Worm (Caenorhabditis elegans) whole organism, mixed stage, embryonic: Measurements from ENCODE around the gene C04G6.11.

Experiments used
- M03D4.4 ChIP-seq: sonication (generic microtip); optimal IDR thresholded peaks from 2 replicates; lab custom pipeline; 2017; ENCODE audit warnings: mild to moderate bottlenecking, missing genetic modification characterization, missing compliant biosample characterization
- bed-3 ChIP-seq: fragments of 200-800 bp; sonication (Bioruptor generic); optimal IDR thresholded peaks from 3 replicates; lab custom pipeline; 2018; ENCODE audit warnings: mild to moderate bottlenecking, missing genetic modification characterization, moderate library complexity, missing compliant biosample characterization
- blmp-1 ChIP-seq: fragments of 150-350 bp; optimal IDR thresholded peaks from 2 replicates; lab custom pipeline; 2014; ENCODE audit warnings: missing biosample characterization, missing genetic modification characterization
- ceh-39 ChIP-seq: fragments of 150-350 bp; optimal IDR thresholded peaks from 2 replicates; lab custom pipeline; 2014; ENCODE audit warnings: missing biosample characterization, missing genetic modification characterization
- ceh-43 ChIP-seq: fragments of 200-800 bp; sonication (Bioruptor generic); optimal IDR thresholded peaks from 2 replicates; lab custom pipeline; 2018; ENCODE audit warnings: mild to moderate bottlenecking, missing genetic modification characterization, moderate library complexity, missing compliant biosample characterization
- ceh-83 ChIP-seq: fragments of 200-800 bp; sonication (Bioruptor generic); optimal IDR thresholded peaks from 2 replicates; lab custom pipeline; 2018; ENCODE audit warnings: mild to moderate bottlenecking, missing genetic modification characterization, missing compliant biosample characterization
- ces-1 ChIP-seq: fragments of 150-350 bp; optimal IDR thresholded peaks from 2 replicates; lab custom pipeline; 2014; ENCODE audit warnings: missing biosample characterization, missing genetic modification reagents, missing genetic modification characterization
- cnd-1 ChIP-seq: fragments of 200-800 bp; sonication (Bioruptor generic); optimal IDR thresholded peaks from 2 replicates; lab custom pipeline; 2018; ENCODE audit warnings: mild to moderate bottlenecking, missing genetic modification characterization, missing compliant biosample characterization
- drap-1 ChIP-seq: fragments of 200-800 bp; sonication (Bioruptor generic); optimal IDR thresholded peaks from 3 replicates; lab custom pipeline; 2018; ENCODE audit warnings: mild to moderate bottlenecking, missing genetic modification characterization, missing compliant biosample characterization
- elt-1 ChIP-seq: sonication (generic microtip); optimal IDR thresholded peaks from 2 replicates; lab custom pipeline; 2017; ENCODE audit warnings: missing genetic modification characterization, mild to moderate bottlenecking, missing compliant biosample characterization, antibody characterized with exemption, moderate library complexity, borderline replicate concordance; ENCODE audit not compliant: insufficient read depth
- elt-3 ChIP-seq: fragments of 150-350 bp; optimal IDR thresholded peaks from 2 replicates; lab custom pipeline; 2014; ENCODE audit warnings: missing biosample characterization, missing genetic modification characterization
- flh-1 ChIP-seq: fragments of 200-800 bp; sonication (Bioruptor generic); optimal IDR thresholded peaks from 2 replicates; lab custom pipeline; 2018; ENCODE audit warnings: mild to moderate bottlenecking, missing genetic modification characterization, moderate library complexity, missing compliant biosample characterization
- ham-2 ChIP-seq: fragments of 200-800 bp; sonication (Bioruptor generic); optimal IDR thresholded peaks from 2 replicates; lab custom pipeline; 2018; ENCODE audit warnings: mild to moderate bottlenecking, missing genetic modification characterization, missing compliant biosample characterization
- hlh-1 ChIP-seq: fragments of 150-350 bp; optimal IDR thresholded peaks from 2 replicates; lab custom pipeline; 2014; ENCODE audit warnings: missing biosample characterization, missing genetic modification reagents, missing genetic modification characterization
- lin-13 ChIP-seq: fragments of 150-350 bp; optimal IDR thresholded peaks from 2 replicates; lab custom pipeline; 2014; ENCODE audit warnings: missing biosample characterization, missing genetic modification characterization
- lin-32 ChIP-seq: fragments of 200-800 bp; sonication (Bioruptor generic); optimal IDR thresholded peaks from 2 replicates; lab custom pipeline; 2018; ENCODE audit warnings: mild to moderate bottlenecking, missing genetic modification characterization, missing compliant biosample characterization
- lsy-2 ChIP-seq: fragments of 150-350 bp; optimal IDR thresholded peaks from 2 replicates; lab custom pipeline; 2014; ENCODE audit warnings: missing biosample characterization, missing genetic modification characterization
- mab-5 ChIP-seq: fragments of 150-350 bp; optimal IDR thresholded peaks from 2 replicates; lab custom pipeline; 2014; ENCODE audit warnings: missing biosample characterization, missing genetic modification characterization
- mep-1 ChIP-seq: fragments of 150-350 bp; optimal IDR thresholded peaks from 2 replicates; lab custom pipeline; 2017; ENCODE audit warnings: missing biosample characterization, missing genetic modification reagents, missing genetic modification characterization, inconsistent platforms
- mls-2 ChIP-seq: sonication (generic microtip); optimal IDR thresholded peaks from 2 replicates; lab custom pipeline; 2016; ENCODE audit warnings: mild to moderate bottlenecking, missing genetic modification characterization, moderate library complexity, missing compliant biosample characterization
- nhr-12 ChIP-seq: fragments of 150-350 bp; optimal IDR thresholded peaks from 2 replicates; lab custom pipeline; 2014; ENCODE audit warnings: missing biosample characterization, missing genetic modification characterization
- nhr-2 ChIP-seq: fragments of 150-350 bp; optimal IDR thresholded peaks from 2 replicates; lab custom pipeline; 2014; ENCODE audit warnings: missing biosample characterization, missing genetic modification characterization
- nhr-237 ChIP-seq: fragments of 150-350 bp; optimal IDR thresholded peaks from 2 replicates; lab custom pipeline; 2014; ENCODE audit warnings: missing biosample characterization, missing genetic modification characterization
- nhr-28 ChIP-seq: fragments of 150-350 bp; optimal IDR thresholded peaks from 2 replicates; lab custom pipeline; 2014; ENCODE audit warnings: missing biosample characterization, missing genetic modification characterization
- nhr-76 ChIP-seq: sonication (generic microtip); optimal IDR thresholded peaks from 2 replicates; lab custom pipeline; 2017; ENCODE audit warnings: missing biosample characterization, missing genetic modification characterization
- pha-4 ChIP-seq: fragments of 150-350 bp; optimal IDR thresholded peaks from 2 replicates; lab custom pipeline; 2018; ENCODE audit warnings: missing biosample characterization, missing genetic modification reagents, missing genetic modification characterization
- sem-2 ChIP-seq: fragments of 200-800 bp; sonication (Bioruptor generic); optimal IDR thresholded peaks from 2 replicates; lab custom pipeline; 2018; ENCODE audit warnings: mild to moderate bottlenecking, missing genetic modification characterization, missing compliant biosample characterization
- snpc-4 ChIP-seq: fragments of 150-350 bp; optimal IDR thresholded peaks from 2 replicates; lab custom pipeline; 2014; ENCODE audit warnings: missing biosample characterization, missing genetic modification characterization
- sptf-1 ChIP-seq: sonication (generic microtip); optimal IDR thresholded peaks from 2 replicates; lab custom pipeline; 2017; ENCODE audit warnings: mild to moderate bottlenecking, missing genetic modification characterization, moderate library complexity, missing compliant biosample characterization
- tbx-8 ChIP-seq: fragments of 200-800 bp; sonication (Bioruptor generic); optimal IDR thresholded peaks from 2 replicates; lab custom pipeline; 2018; ENCODE audit warnings: mild to moderate bottlenecking, missing genetic modification characterization, moderate library complexity, missing compliant biosample characterization
- unc-120 ChIP-seq: sonication (generic microtip); optimal IDR thresholded peaks from 2 replicates; lab custom pipeline; 2017; ENCODE audit warnings: missing genetic modification characterization, missing compliant biosample characterization; ENCODE audit not compliant: poor library complexity, severe bottlenecking
- unc-39 ChIP-seq: fragments of 150-350 bp; optimal IDR thresholded peaks from 2 replicates; lab custom pipeline; 2014; ENCODE audit warnings: missing biosample characterization, missing genetic modification characterization
- unc-62 ChIP-seq: fragments of 150-350 bp; optimal IDR thresholded peaks from 2 replicates; lab custom pipeline; 2014; ENCODE audit warnings: missing biosample characterization, missing genetic modification reagents, missing genetic modification characterization
- zip-8 ChIP-seq: fragments of 150-350 bp; optimal IDR thresholded peaks from 2 replicates; lab custom pipeline; 2014; ENCODE audit warnings: missing biosample characterization, missing genetic modification characterization
- ztf-11 ChIP-seq: fragments of 150-350 bp; optimal IDR thresholded peaks from 2 replicates; lab custom pipeline; 2014; ENCODE audit warnings: missing biosample characterization, missing genetic modification characterization

Gene C04G6.11

ce11 chrII:5056254-5056653, 47.4 kb downstream of the C04G6.11 start:
- TF ChIP-seq sptf-1 (no peak), flh-1 (GFP tag; lab: Kevin White, UChicago) (no peak), nhr-237 (tag; lab: Kevin White, UChicago) (no peak), nhr-28 (tag; lab: Kevin White, UChicago) (no peak), mls-2 (tag; lab: Kevin White, UChicago) (no peak), lsy-2 (tag; lab: Kevin White, UChicago) (no peak), drap-1 (no peak), nhr-12 (no peak), ceh-83 (GFP tag; lab: Kevin White, UChicago) (no peak)

- TF ChIP-seq lin-32 (GFP tag; lab: Kevin White, UChicago) (no peak), ceh-39 (tag; lab: Kevin White, UChicago) (peak; percentile 83), mls-2 (tag; lab: Kevin White, UChicago) (peak; percentile 76), nhr-12 (peak; percentile 39), mep-1 (tag; lab: Kevin White, UChicago) (peak; percentile 96), bed-3 (GFP tag; lab: Kevin White, UChicago) (no peak), pha-4 (peak; percentile 97), ceh-43 (GFP tag; lab: Kevin White, UChicago) (peak; percentile 18), ham-2 (GFP tag; lab: Kevin White, UChicago) (peak; percentile 69), snpc-4 (no peak), ceh-83 (GFP tag; lab: Kevin White, UChicago) (peak; percentile 30), flh-1 (GFP tag; lab: Kevin White, UChicago) (no peak), drap-1 (peak; percentile 71), sptf-1 (peak; percentile 62), cnd-1 (tag; lab: Kevin White, UChicago) (peak; percentile 61), nhr-237 (tag; lab: Kevin White, UChicago) (peak; percentile 95), hlh-1 (tag; lab: Kevin White, UChicago) (peak; percentile 83), tbx-8 (GFP tag; lab: Kevin White, UChicago) (no peak), unc-120 (peak; percentile 75), sem-2 (GFP tag; lab: Kevin White, UChicago) (no peak), mab-5 (peak; percentile 32), unc-62 (GFP tag; lab: Kevin White, UChicago) (peak; percentile 61), ztf-11 (tag; lab: Kevin White, UChicago) (peak; percentile 50), lin-13 (tag; lab: Kevin White, UChicago) (peak; percentile 98), unc-39 (tag; lab: Kevin White, UChicago) (no peak), blmp-1 (no peak), M03D4.4 (tag; lab: Kevin White, UChicago) (peak; percentile 50), zip-8 (no peak), lsy-2 (tag; lab: Kevin White, UChicago) (peak; percentile 99), elt-1 (tag; lab: Kevin White, UChicago) (peak; percentile 51), ces-1 (peak; percentile 82), nhr-28 (tag; lab: Kevin White, UChicago) (no peak), nhr-76 (no peak), elt-3 (tag; lab: Kevin White, UChicago) (peak; percentile 72), nhr-2 (tag; lab: Kevin White, UChicago) (no peak)
- TF ChIP-seq, all 35 proteins: peak for 23
These were observed 48.4 kb downstream of the C04G6.11 start, which contains the start of the genes ify-1 and rpl-22 for ce11 chrII:5055129-5055666. Gene ify-1 (minus strand): TSS chrII:5055179. Gene rpl-22 (plus strand): TSS chrII:5055616.
